Worm (Caenorhabditis elegans) whole organism, L3 larva: ENCODE results near the gene ula-1.

Experiments
- tbx-2 ChIP-seq: sonication (generic microtip); optimal IDR thresholded peaks from 2 replicates; lab custom pipeline; 2016; ENCODE audit warnings: mild to moderate bottlenecking, missing genetic modification characterization, missing compliant biosample characterization
- ztf-11 ChIP-seq: fragments of 150-350 bp; optimal IDR thresholded peaks from 2 replicates; lab custom pipeline; 2014; ENCODE audit warnings: missing biosample characterization, missing genetic modification characterization

DNA sequence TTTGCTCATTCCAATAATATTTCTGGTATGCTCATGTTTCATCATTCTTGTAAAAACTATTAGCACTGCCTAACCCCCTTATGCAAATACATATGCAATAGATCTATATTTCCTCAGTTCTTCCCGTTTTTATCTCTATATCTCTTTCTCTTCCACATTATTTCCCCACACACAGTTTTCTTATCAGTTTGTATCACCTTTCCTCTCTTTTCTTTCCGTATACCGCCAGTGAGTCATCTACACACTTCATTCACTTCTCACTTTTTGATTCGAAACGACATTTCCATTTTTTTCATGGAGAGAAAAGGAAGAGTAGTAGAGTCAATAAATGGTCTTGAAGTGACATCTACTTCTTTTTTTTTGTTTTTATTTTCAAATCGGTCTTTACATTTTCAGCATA is 13.8 kb downstream of the ula-1 start:
- no peak for TF ChIP-seq ztf-11 (tag; lab: Kevin White, UChicago)
- TF ChIP-seq tbx-2 (tag; lab: Kevin White, UChicago): no peak
